Fruit fly (Drosophila melanogaster) whole organism, embryonic: Measurements from ENCODE around the gene CG4476.

Experiments used
- CG5953 ChIP-seq: fragments of 200-800 bp; sonication (Bioruptor generic); IDR thresholded peaks from 2 replicates; pipeline ENCODE4 v1.3.6; 2022; ENCODE audit warnings: missing biosample characterization, missing genetic modification characterization
- Pdp1 ChIP-seq, 2 experiments: fragments of 200-800 bp; sonication (Bioruptor generic); optimal IDR thresholded peaks; 3 replicates each; lab custom pipeline; 2016; ENCODE audit warnings: missing biosample characterization in 2 of 2, missing genetic modification characterization in 2 of 2, mild to moderate bottlenecking in 1 of 2, moderate library complexity in 1 of 2
- eyg ChIP-seq: fragments of 200-800 bp; sonication (Bioruptor generic); optimal IDR thresholded peaks from 3 replicates; lab custom pipeline; 2016; ENCODE audit warnings: missing biosample characterization, missing genetic modification characterization
- oc ChIP-seq: fragments of 200-800 bp; sonication (Bioruptor generic); optimal IDR thresholded peaks from 2 replicates; lab custom pipeline; 2018; ENCODE audit warnings: missing biosample characterization, mild to moderate bottlenecking, missing genetic modification characterization, moderate library complexity
- ro ChIP-seq: fragments of 200-800 bp; sonication (Bioruptor generic); IDR thresholded peaks from 2 replicates; pipeline ENCODE4 v1.3.6; 2022; ENCODE audit warnings: missing biosample characterization, missing genetic modification characterization

DNA sequence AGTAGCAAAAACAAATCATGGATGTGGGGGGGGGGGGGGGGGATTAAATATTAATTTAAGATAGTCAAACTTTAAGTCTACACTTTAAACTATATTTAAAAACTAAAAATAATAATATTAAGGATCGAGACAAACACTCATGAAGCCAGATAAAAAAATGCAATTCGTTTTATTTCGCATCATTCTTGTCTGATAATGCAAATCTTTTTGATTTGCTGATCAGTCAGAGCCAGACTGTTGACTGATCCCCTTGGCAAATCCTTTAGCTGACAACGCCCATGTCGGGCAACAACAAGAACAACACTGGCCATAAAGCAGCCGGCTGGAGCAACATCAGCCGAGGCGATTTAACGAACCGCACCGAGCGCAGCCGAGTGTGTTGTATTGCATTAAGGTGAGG lies 18.7 kb upstream of the CG4476 start:
- TF ChIP-seq CG5953 (GFP tag; lab: Robert Waterston, UW) (no peak), ro (GFP tag; lab: Robert Waterston, UW) (no peak), oc (tag; lab: Kevin White, UChicago) (no peak), Pdp1 (GFP tag; optimal IDR thresholded peaks at IDR 0.05; lab: Kevin White, UChicago) (no peak), eyg (no peak)
